Worm (Caenorhabditis elegans) whole organism, L2 larva: ENCODE results near the gene nhr-126.

Experiments used
- F13H6.1 ChIP-seq: sonication (generic microtip); optimal IDR thresholded peaks from 2 replicates; lab custom pipeline; 2016; ENCODE audit warnings: missing genetic modification characterization, missing compliant biosample characterization
- ZK546.5 ChIP-seq: sonication (generic microtip); optimal IDR thresholded peaks from 2 replicates; lab custom pipeline; 2017; ENCODE audit warnings: missing biosample characterization, missing genetic modification characterization
- blmp-1 ChIP-seq: sonication (generic microtip); optimal IDR thresholded peaks from 2 replicates; lab custom pipeline; 2017; ENCODE audit warnings: missing genetic modification characterization, mild to moderate bottlenecking, missing compliant biosample characterization, antibody characterized with exemption, moderate library complexity; ENCODE audit not compliant: insufficient read depth
- ceh-82 ChIP-seq: fragments of 150-350 bp; optimal IDR thresholded peaks from 2 replicates; lab custom pipeline; 2014; ENCODE audit warnings: missing biosample characterization, missing genetic modification characterization
- elt-1 ChIP-seq: fragments of 150-350 bp; optimal IDR thresholded peaks from 2 replicates; lab custom pipeline; 2014; ENCODE audit warnings: missing biosample characterization, missing genetic modification characterization
- nhr-10 ChIP-seq: sonication (generic microtip); optimal IDR thresholded peaks from 2 replicates; lab custom pipeline; 2017; ENCODE audit warnings: missing biosample characterization, missing genetic modification characterization
- nhr-12 ChIP-seq: fragments of 150-350 bp; optimal IDR thresholded peaks from 2 replicates; lab custom pipeline; 2014; ENCODE audit warnings: missing biosample characterization, missing genetic modification characterization
- skn-1 ChIP-seq: sonication (generic microtip); optimal IDR thresholded peaks from 2 replicates; lab custom pipeline; 2017; ENCODE audit warnings: missing biosample characterization, missing genetic modification characterization
- sma-3 ChIP-seq: sonication (generic microtip); optimal IDR thresholded peaks from 2 replicates; lab custom pipeline; 2016; ENCODE audit warnings: missing genetic modification reagents, missing genetic modification characterization, missing compliant biosample characterization
- unc-39 ChIP-seq: fragments of 150-350 bp; optimal IDR thresholded peaks from 2 replicates; lab custom pipeline; 2014; ENCODE audit warnings: missing biosample characterization, missing genetic modification characterization
- unc-62 ChIP-seq: fragments of 150-350 bp; optimal IDR thresholded peaks from 2 replicates; lab custom pipeline; 2014; ENCODE audit warnings: missing biosample characterization, missing genetic modification reagents, missing genetic modification characterization
- ztf-4 ChIP-seq: fragments of 150-350 bp; optimal IDR thresholded peaks from 2 replicates; lab custom pipeline; 2014; ENCODE audit warnings: missing biosample characterization, missing genetic modification characterization

DNA sequence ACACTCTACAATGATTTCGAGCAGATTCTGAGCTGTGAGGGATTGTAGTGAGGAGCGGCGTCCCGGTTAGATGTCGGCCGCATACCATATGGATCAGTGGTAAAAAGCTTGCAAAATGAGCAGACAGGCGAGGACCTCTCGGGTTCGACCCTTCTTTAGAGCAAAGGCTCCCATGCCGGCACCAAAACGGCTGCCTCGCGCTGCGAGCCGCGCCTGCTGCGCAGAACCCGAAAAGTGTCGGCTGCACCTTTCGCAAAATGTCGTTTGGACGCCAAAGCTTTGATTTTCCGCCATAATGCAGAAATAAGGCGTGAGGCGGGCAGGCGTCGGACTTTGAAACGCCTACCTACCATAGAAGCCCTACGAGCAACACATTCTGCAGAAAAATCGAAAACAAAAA lies 38.5 kb upstream of the nhr-126 start:
- TF ChIP-seq elt-1 (tag; lab: Kevin White, UChicago): no peak
- no peak for TF ChIP-seq ztf-4 (tag; lab: Kevin White, UChicago)
- TF ChIP-seq nhr-10: no peak
- no peak for TF ChIP-seq ZK546.5
- no peak for TF ChIP-seq nhr-12 (tag; lab: Kevin White, UChicago)
- TF ChIP-seq F13H6.1 (tag; lab: Kevin White, UChicago): no peak
- no peak for TF ChIP-seq skn-1 (tag; lab: Kevin White, UChicago)
- TF ChIP-seq unc-39 (tag; lab: Kevin White, UChicago): no peak
- no peak for TF ChIP-seq unc-62 (GFP tag; lab: Kevin White, UChicago)
- no peak for TF ChIP-seq blmp-1 (tag; lab: Kevin White, UChicago)
- TF ChIP-seq sma-3 (GFP tag; lab: Kevin White, UChicago): no peak
- TF ChIP-seq ceh-82: no peak
